Worm (Caenorhabditis elegans) whole organism, L1 larva: ENCODE results near the gene glc-4.

Experiments
- alr-1 ChIP-seq: fragments of 200-800 bp; sonication (Bioruptor generic); optimal IDR thresholded peaks from 2 replicates; lab custom pipeline; 2018; ENCODE audit warnings: borderline replicate concordance, mild to moderate bottlenecking, missing genetic modification characterization, missing compliant biosample characterization
- aly-2 ChIP-seq: fragments of 150-350 bp; optimal IDR thresholded peaks from 2 replicates; lab custom pipeline; 2014; ENCODE audit warnings: missing biosample characterization, missing genetic modification characterization
- ceh-82 ChIP-seq, 3 experiments: fragments of 150-350 bp in 1 of 3; sonication (generic microtip) in 2 of 3; optimal IDR thresholded peaks; 2 replicates each; lab custom pipeline; 2014 to 2017; ENCODE audit warnings: missing biosample characterization in 3 of 3, missing genetic modification characterization in 3 of 3
- elt-2 ChIP-seq: sonication (generic microtip); optimal IDR thresholded peaks from 2 replicates; lab custom pipeline; 2016; ENCODE audit warnings: missing genetic modification characterization, mild to moderate bottlenecking, inconsistent platforms, missing compliant biosample characterization, missing genetic modification reagents
- elt-3 ChIP-seq, 6 experiments: fragments of 150-350 bp in 1 of 6; sonication (generic microtip); optimal IDR thresholded peaks; 2 replicates each; lab custom pipeline; 2017 to 2018; ENCODE audit warnings: missing biosample characterization in 6 of 6, missing genetic modification characterization in 6 of 6, inconsistent platforms in 1 of 6
- fos-1 ChIP-seq: fragments of 150-350 bp; optimal IDR thresholded peaks from 2 replicates; lab custom pipeline; 2014; ENCODE audit warnings: missing biosample characterization, missing genetic modification characterization
- lin-13 ChIP-seq: fragments of 150-350 bp; optimal IDR thresholded peaks from 2 replicates; lab custom pipeline; 2014; ENCODE audit warnings: missing biosample characterization, missing genetic modification reagents, missing genetic modification characterization
- lsy-2 ChIP-seq, 2 experiments: fragments of 150-350 bp; optimal IDR thresholded peaks; 2 replicates each; lab custom pipeline; 2014; ENCODE audit warnings: missing biosample characterization in 2 of 2, missing genetic modification characterization in 2 of 2
- nhr-12 ChIP-seq: sonication (generic microtip); optimal IDR thresholded peaks from 2 replicates; lab custom pipeline; 2017; ENCODE audit warnings: missing biosample characterization, missing genetic modification characterization
- nhr-237 ChIP-seq: fragments of 150-350 bp; optimal IDR thresholded peaks from 2 replicates; lab custom pipeline; 2014; ENCODE audit warnings: missing biosample characterization, missing genetic modification characterization
- zag-1 ChIP-seq: fragments of 150-350 bp; optimal IDR thresholded peaks from 2 replicates; lab custom pipeline; 2014; ENCODE audit warnings: missing biosample characterization, missing genetic modification characterization
- ztf-11 ChIP-seq, 2 experiments: sonication (generic microtip); optimal IDR thresholded peaks; 2 replicates each; lab custom pipeline; 2016 to 2017; ENCODE audit warnings: missing genetic modification characterization in 2 of 2, missing biosample characterization in 1 of 2, missing compliant biosample characterization in 1 of 2

DNA sequence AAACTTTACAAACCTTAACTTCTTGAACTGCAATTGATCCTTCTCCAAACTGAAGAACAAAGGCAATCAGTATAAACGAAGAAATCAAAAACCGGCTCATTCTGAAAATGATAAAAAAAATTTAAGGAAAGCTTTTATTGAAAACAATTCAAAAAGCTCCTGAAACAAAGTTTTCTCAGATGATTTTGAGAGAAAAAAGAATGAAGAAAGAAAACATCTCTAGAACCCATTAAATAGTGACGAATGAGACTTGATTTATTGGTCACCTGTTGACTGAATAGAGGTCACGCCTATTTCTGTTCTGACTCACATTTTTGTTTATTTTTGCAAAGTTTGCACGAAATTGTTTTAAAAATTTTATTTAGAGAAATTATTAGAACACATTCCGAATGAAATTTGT is 36.5 kb upstream of the glc-4 start, which contains the start of gene E04F6.8:
- TF ChIP-seq elt-2 (no peak), alr-1 (tag; lab: Kevin White, UChicago) (no peak), lsy-2 (tag; optimal IDR thresholded peaks at IDR 0.05; lab: Kevin White, UChicago) (no peak), nhr-12 (tag; lab: Kevin White, UChicago) (no peak), nhr-237 (tag; lab: Kevin White, UChicago) (no peak), fos-1 (tag; lab: Kevin White, UChicago) (no peak), lin-13 (GFP tag; lab: Kevin White, UChicago) (no peak), ceh-82 (tag; optimal IDR thresholded peaks at IDR 0.05; lab: Kevin White, UChicago) (no peak), elt-3 (tag; optimal IDR thresholded peaks at IDR 0.05; lab: Kevin White, UChicago) (no peak), zag-1 (tag; lab: Kevin White, UChicago) (no peak), ztf-11 (tag; optimal IDR thresholded peaks at IDR 0.05; lab: Kevin White, UChicago) (no peak), aly-2 (tag; lab: Kevin White, UChicago) (no peak)
